Worm (Caenorhabditis elegans): ENCODE results near the gene nhr-3.

The nhr-3 gene

ce11 chrX:14525325-14526305 is 32.7 kb upstream of the nhr-3 start (continued):
- TF ChIP-seq nfyb-1 (GFP tag; IDR thresholded peaks at IDR 0.05) (peak; percentile 99), ztf-18 (tag; optimal IDR thresholded peaks at IDR 0.05) (peak; percentile 80), mcd-1 (GFP tag; IDR thresholded peaks at IDR 0.05) (peak; percentile 92), let-526 (GFP tag; IDR thresholded peaks at IDR 0.05) (peak; percentile 95), xnd-1 (tag; optimal IDR thresholded peaks at IDR 0.05) (no peak), nfya-1 (tag; optimal IDR thresholded peaks at IDR 0.05; ENCODE audit: borderline replicate concordance, insufficient read depth) (no peak), snpc-3.4 (tag; optimal IDR thresholded peaks at IDR 0.05) (no peak), aptf-2 (GFP tag; conservative IDR thresholded peaks at IDR 0.05) (no peak), zfh-2 (GFP tag; conservative IDR thresholded peaks at IDR 0.05) (no peak), lin-26 (GFP tag; IDR thresholded peaks at IDR 0.05) (peak; percentile 85), Y95B8A.8 (GFP tag; IDR thresholded peaks at IDR 0.05) (0 out of 2 replicates have a peak, but pooled peaks have one; percentile 64), madf-10 (tag; optimal IDR thresholded peaks at IDR 0.05) (peak; percentile 97), cebp-1 (GFP tag; IDR thresholded peaks at IDR 0.05) (peak; percentile 82), cebp-1 (tag; optimal IDR thresholded peaks at IDR 0.05) (peak; percentile 98), ets-4 (GFP tag; optimal IDR thresholded peaks at IDR 0.05) (peak; percentile 93), athp-1 (tag; optimal IDR thresholded peaks at IDR 0.05) (peak; percentile 57), F22D6.2 (tag; optimal IDR thresholded peaks at IDR 0.05) (peak; percentile 97), ceh-40 (GFP tag; IDR thresholded peaks at IDR 0.05) (no peak), lin-35 (GFP tag; optimal IDR thresholded peaks at IDR 0.05) (peak in 2 of 3 experiments; percentile 83 to 99), ceh-100 (GFP tag; IDR thresholded peaks at IDR 0.05) (peak; percentile 71; the same call in 1 of the 2 replicates), F55B11.4 (tag; optimal IDR thresholded peaks at IDR 0.05; ENCODE audit: borderline replicate concordance, insufficient read depth) (no peak), F52B5.7 (tag; optimal IDR thresholded peaks at IDR 0.05) (peak; percentile 90), sea-2 (GFP tag; IDR thresholded peaks at IDR 0.05) (peak; percentile 86), sdz-38 (tag; optimal IDR thresholded peaks at IDR 0.05) (no peak), him-1 (tag; optimal IDR thresholded peaks at IDR 0.05) (no peak), hrde-1 (tag; optimal IDR thresholded peaks at IDR 0.05; ENCODE audit: borderline replicate concordance) (no peak), hlh-12 (tag; optimal IDR thresholded peaks at IDR 0.05) (peak; percentile 33), repo-1 (tag; optimal IDR thresholded peaks at IDR 0.05) (peak; percentile 100), F39B2.1 (GFP tag; IDR thresholded peaks at IDR 0.05) (0 out of 2 replicates have a peak, but pooled peaks have one; percentile 54), dpff-1 (tag; optimal IDR thresholded peaks at IDR 0.05) (peak; percentile 94), hmg-20 (GFP tag; IDR thresholded peaks at IDR 0.05) (peak; percentile 97), zim-3 (tag; optimal IDR thresholded peaks at IDR 0.05) (peak; percentile 14), let-607 (tag; optimal IDR thresholded peaks at IDR 0.05) (peak; percentile 78 to 95), cebp-2 (GFP tag; IDR thresholded peaks at IDR 0.05) (peak; percentile 98), nfya-2 (GFP tag; IDR thresholded peaks at IDR 0.05) (no peak), Y53F4B.3 (GFP tag; IDR thresholded peaks at IDR 0.05) (no peak), B0336.3 (GFP tag; IDR thresholded peaks at IDR 0.05) (peak; percentile 100), chd-7 (tag; optimal IDR thresholded peaks at IDR 0.05) (peak; percentile 98), nhr-179 (tag; optimal IDR thresholded peaks at IDR 0.05) (peak; percentile 87), snpc-4 (GFP tag; optimal IDR thresholded peaks at IDR 0.05) (peak; percentile 67), snpc-4 (tag; optimal IDR thresholded peaks at IDR 0.05) (peak; percentile 43 to 93 (median 89)), atf-7 (tag; optimal IDR thresholded peaks at IDR 0.05) (peak; percentile 99), akir-1 (GFP tag; optimal IDR thresholded peaks at IDR 0.05) (peak; percentile 72)

All from whole organism, young adult.